Worm (Caenorhabditis elegans) whole organism, dauer: ENCODE measurements around the gene C34D1.4.

Experiments
- unc-62 ChIP-seq: sonication (generic microtip); optimal IDR thresholded peaks from 2 replicates; lab custom pipeline; 2017; ENCODE audit warnings: missing biosample characterization, missing genetic modification reagents, missing genetic modification characterization

The C34D1.4 gene

DNA sequence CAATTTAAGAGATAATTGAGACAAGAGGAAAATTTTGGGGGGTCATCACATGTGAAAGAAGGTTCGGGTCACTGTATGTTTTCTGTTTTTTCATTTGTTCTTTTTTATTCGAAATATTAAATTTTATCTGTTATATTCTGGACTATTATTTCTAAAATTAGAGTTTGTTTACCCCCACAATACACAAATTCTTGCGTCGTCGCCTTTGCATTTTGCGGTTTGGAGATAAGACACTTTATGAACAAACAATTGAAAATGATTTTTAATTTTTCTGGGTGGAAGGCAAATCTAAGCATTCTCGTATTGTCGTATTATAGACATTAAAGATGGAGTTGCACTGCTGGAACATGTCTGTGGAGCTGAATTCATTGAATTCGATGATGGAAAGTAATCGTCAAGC is 14.2 kb upstream of the C34D1.4 start:
- no peak for TF ChIP-seq unc-62

DNA sequence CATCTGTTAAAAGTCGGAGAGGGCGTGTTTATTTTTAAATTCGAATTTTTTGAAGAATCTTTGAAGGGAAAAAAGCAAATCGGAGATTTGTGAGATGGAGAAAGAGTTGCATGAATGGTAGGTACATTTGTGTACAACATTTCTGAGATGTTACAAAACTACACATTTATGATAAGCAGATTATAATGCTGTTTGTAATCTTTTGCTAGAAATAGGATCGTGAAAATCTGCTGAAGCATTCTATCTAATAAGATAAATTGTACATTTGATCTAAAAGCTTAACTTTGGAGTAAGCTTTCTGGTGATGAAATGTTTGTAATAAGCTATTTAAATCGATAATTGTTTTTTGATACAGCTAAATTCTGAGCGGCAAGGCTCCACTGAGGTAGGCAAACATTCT is 13.2 kb upstream of the C34D1.4 start:
- no peak for TF ChIP-seq unc-62

DNA sequence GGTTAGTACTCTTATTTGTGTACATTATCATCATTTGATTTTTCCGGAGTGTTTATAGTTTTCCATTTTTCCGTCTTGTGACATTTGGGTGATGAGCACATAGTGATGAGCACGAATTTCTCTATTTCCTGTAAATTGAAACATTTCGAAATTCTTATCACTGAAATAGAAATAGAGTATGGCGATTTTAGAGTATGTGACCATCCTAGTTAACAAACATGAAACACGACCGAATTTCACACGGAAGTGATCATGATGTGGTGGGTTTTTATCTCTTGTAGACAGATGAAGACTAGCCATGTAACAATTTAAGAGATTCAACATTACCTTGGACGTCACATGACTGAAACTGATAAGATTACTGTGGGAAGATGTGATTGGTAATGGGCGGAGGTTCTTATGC is 10.1 kb upstream of the C34D1.4 start:
- no peak for TF ChIP-seq unc-62

DNA sequence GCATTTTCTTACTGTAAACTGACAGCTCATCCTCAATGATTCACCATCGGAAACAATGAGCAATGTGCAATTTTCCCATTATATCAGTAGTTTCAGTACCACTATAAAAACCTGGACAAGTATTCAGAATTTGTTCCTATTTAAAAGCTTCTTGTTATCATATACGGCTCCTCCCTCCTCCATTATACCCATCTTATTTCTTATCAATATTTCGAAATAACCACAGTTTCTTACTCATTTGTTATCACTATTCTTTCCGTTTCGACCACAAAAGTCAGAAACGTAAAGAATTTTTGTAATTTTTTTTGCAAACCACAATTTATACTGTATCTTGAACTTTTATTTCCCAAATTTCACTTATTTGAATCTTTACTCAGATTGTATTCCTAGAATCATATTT is 8.9 kb upstream of the C34D1.4 start:
- no peak for TF ChIP-seq unc-62

DNA sequence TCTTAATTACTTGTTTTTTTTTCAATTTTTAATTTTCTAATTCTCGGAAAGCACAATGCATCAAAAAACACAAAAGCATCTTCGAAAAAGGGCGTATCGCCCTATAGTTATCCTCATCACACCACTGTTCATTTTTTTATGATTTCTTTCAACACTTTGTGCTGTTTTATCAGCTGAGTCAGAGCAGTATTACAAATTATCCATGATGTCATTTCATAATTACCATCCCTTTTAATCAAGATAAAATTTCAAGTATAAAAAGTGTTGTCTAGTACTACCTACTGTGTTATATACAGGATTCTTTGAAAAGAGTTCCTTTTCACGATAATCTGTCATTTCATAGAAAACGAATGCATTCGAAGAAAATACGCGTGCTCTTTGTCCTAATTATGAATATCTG is 7.5 kb upstream of the C34D1.4 start:
- no peak for TF ChIP-seq unc-62

DNA sequence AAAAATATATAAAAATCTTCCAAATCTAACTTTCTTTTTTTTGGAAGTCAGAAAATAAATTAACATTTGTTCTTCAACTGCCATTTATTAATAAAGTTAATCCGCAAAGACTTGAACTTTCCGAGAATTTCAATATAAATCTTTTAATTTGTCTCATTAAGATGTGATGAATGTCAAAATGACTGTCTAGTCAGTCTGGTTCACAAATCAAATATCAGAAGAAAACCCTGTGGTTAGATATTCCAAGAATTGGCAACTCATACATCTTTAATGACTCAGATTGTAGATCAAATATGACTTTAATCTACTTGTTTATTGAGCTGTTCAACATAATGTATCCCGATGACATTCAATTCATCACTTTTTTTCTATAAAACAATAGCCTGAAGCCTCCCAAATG is 6.5 kb upstream of the C34D1.4 start:
- TF ChIP-seq unc-62: no peak

DNA sequence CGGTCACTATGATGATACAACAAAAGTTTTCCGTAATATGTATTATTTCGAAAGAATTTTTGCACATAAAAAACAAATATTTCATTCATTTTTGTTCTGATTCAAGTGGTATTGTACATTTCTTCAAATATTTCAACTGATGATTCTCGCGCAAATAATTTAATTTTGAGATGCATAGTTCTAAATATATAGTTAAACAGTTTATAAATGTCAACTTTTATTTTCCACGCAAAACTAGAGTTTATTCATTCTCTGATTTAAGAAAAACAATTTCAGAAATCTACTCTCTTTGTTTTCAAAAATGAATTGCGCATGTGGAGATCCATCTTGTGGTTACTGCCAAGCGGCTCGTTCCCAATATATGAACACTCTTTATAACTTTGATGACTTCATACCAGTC is 5.1 kb upstream of the C34D1.4 start, which contains the start of gene zip-5:
Gene zip-5 (plus strand): TSS at position 301 of the 400 bp plus-strand sequence.
- no peak for TF ChIP-seq unc-62

DNA sequence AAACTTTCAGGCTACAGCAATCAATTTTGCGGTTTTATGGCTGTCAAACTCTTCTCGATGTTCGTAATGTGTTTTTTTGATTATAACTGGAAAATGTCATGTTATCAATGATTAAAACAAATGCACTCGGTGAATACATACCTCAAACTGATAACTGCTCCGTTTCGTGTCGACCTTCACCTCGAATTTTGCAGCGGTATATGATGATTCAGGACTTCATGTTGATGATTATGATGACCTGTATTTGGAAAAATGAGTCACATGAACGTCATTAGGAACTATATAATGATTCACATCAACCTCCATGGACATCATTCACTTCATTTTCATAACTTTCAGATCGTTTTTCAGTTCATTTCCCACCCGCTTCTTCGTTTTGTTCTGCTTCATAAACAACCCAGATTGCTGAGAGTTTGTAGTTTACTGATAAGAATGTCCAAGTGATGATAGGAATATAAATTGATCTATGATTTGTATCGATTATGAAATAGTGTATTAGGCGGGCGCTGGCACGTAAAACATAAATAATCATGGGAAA is 3.7 kb upstream of the C34D1.4 start:
- no peak for TF ChIP-seq unc-62

DNA sequence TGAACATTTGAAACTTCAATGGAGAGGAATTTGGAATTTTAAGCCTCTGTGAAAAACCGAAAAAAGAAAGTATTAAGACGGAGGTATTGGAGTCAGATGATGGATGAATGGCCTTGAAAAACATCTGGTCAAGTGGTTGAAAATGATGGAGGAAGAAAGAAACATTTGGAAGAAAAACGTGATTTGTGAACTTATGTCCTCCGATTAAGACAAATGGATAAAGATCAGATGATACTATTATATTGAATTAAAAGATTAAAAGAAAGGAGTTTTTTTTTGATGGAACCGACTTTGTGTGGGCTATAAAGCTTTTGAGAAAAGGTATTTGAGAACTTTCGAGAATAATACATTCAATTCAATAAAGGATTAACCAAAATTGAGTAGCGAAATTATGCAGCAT is 416 bp upstream of the C34D1.4 start:
- TF ChIP-seq unc-62: no peak

DNA sequence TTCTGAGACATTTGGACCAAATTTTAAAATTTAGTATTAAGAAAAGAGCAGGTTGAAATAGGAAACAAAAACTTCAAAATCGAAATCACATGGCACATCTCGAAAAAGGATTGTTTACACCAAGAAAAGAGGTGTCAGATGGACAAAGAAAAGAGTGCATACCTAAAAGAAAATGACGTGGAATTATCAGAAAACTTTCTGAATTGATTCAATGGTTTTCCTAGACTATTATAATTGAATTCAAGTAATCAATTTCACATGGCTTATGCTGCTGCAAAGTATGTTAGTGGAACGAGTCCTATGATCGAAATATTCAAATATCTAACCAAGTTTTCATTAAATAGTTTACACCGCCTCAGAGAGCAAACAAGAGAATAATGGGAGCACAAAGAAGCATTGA is 6.2 kb downstream of the C34D1.4 start:
- no peak for TF ChIP-seq unc-62

DNA sequence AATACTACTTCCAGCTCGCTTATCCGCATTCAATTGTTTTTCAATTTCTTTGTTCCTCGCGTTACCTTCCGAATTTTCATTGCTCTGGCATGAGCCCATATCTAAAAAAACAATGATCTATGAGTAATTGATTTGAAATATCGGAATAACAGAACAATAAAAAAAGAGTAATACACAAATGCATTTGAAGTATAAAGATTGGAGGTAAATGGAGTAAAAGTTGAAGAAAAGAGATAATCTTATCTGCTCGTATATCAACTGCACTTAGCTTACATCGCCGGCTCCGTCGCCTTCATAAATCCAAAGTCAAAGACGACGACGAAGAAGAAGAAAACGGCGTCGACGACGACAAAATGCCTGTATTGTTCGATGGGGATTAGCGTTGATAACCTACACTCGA is 9.7 kb downstream of the C34D1.4 start, which contains the start of gene odr-3:
Gene odr-3 (minus strand): TSS at position 101 of the 400 bp plus-strand sequence.
- TF ChIP-seq unc-62: no peak

DNA sequence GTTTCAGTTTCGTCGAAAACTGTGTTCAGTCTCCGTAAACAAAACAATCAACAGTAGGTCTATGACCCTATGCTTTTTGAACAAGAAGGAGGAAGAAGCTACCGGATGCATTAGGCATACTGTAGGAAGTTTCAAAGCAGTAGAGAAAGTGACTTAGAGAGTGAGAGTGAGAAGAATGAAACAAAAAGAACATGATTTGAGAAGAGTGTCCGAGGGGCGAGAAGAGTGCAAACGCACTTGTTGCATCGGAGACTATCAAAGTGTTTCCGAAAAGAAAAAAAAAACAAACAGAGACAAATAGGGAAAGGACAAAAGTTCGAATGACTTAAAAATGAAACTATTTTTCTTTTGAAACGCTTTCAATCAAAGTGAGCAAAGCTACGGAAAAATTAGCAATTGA is 15.9 kb downstream of the C34D1.4 start:
- TF ChIP-seq unc-62: no peak

DNA sequence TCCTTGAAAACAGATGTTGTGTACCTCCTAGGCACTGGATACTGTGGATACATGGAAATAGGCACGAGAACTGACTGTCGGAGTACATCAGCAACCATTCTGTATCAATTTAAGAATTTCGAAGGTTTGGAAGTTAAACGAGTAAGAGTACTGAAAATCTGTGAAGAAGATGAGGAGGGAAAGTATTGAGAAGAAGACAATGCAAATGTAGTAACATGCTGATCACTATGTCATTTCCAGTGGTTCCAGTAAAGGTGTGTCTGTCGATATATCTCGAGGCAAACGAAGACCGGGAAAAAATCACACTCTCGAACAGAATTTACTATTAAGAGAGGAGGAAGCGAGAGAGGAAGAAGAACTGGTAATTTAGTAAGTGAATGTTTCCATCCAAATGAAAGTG is 22.6 kb downstream of the C34D1.4 start, which contains the start of gene dmd-10:
Gene dmd-10 (minus strand): TSS at position 101 of the 400 bp plus-strand sequence.
- no peak for TF ChIP-seq unc-62

DNA sequence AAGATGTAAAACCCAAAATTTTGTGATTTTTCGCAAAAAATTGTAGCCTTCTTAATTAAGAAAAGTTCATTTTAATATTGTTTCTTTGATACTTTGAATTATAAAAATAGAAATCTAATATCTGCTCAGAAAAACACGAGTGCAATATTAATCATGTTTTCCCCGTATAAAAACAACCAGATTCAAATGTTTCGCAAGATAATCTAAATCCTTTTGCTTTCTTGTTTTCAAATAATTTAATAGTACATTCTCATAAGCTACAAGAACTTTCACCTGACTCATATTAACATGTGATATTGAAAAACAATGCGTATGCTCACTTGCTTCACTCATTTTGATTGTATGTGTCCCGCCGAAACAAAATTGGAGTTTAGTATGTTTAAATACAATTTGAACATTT is 23.8 kb downstream of the C34D1.4 start:
- no peak for TF ChIP-seq unc-62

DNA sequence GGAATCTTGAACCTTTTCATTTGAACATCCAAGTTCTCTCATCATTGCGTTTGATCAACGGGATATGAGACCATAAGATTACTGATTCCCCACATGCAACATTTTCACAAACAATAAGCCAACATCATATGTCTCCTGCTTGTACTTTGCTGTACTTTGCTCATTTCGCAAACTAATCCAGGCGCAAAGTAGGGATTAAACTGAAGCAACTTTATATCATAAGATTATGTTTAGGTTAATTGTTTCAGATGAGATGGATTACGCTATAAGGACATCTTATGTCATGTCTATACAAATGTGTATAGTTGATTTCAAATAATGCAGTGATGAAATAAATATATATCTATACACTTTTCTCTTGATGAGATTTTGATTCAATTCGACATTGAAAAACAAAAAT is 29.6 kb downstream of the C34D1.4 start:
- no peak for TF ChIP-seq unc-62

DNA sequence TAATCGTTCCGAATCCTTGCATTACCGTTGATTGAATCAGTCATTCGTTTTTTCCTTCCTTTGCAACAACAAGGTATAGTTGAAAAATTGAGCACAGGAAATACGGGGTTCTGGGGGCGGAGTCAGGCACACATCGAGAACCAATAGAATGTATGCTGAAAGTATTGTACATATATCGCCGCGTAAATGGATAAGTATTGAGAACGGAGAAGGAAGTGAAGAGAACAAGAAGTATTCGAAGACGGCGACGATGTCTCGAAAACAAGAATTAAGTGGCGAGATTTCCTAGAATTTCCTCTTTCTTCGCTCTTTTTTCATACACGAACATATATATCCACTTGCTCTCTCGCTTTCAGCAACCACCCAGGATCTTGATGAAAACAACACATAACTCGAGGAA is 38.0 kb downstream of the C34D1.4 start:
- TF ChIP-seq unc-62: no peak

DNA sequence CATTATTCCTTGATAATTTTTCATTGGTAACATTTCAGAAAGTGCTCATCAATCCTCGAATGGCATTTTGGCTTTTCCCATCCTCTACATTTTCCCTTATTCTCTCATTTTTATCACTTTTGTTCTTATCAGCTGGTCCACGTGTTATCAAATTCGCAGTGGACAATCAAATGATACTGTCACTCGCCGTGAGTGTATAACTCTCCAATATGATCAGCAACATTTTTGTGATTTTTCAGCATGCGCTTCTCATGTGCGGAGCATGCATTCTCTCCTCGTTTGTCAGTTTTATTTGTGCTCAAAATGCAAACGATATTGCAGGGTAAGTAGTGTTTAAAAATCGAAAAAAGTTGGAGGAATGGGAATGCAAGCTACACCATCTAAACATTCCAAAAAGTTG is 46.5 kb downstream of the C34D1.4 start:
- no peak for TF ChIP-seq unc-62

DNA sequence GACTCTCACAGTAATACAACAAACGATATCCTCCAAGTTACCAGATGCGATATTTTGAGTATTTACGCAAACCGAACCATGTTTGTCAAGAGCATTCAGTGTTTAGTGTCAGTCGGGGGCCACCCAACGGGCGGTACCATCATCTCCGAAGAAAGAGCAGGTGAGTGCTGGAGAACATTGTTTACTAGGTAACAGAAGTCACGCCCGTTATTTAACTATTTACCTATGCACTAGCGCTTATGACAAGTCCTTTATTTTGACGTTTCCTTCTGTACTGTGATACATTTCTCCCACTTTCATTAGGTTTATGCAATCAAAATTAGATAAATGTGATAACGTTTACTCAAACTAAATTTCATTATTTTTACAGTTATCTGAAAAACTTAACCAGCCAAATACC is 49.5 kb downstream of the C34D1.4 start, which contains the start of gene F57B1.6:
Gene F57B1.6 (plus strand): TSS at position 79 of the 400 bp plus-strand sequence.
- no peak for TF ChIP-seq unc-62

DNA sequence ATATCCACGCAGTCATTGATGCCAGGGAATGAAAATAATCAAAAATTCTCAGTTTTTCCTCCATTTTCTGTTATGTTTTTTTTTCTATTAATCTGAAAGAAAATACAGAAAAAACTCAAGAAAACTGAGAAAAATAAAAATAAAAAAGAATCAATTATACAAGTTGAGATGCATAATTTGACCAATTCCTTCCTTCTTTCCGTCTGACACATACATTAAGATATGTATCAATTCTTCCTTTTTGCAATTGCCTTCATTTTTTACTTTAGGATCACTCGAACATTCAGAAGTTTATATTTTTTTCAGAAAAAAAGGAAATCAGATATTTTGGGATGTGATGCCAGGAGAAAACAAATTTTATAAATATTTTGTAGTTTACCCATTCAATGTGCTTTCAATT is 51.7 kb downstream of the C34D1.4 start, which contains the start of gene F57B1.5:
Gene F57B1.5 (plus strand): TSS at position 301 of the 400 bp plus-strand sequence.
- TF ChIP-seq unc-62: no peak
